Fruit fly (Drosophila melanogaster): ENCODE measurements around the gene Cph.
A peak's percentile ranks its signal among the peaks of the same experiment; 100 is the strongest.

The Cph gene

dm6 chrX:7173802-7174201, 36.3 kb downstream of the Cph start (continued):
- TF ChIP-seq salr (GFP tag; optimal IDR thresholded peaks at IDR 0.05) (no peak), CG8119 (GFP tag; IDR thresholded peaks at IDR 0.05) (peak; percentile 66; the same call in 2 of the 3 replicates), pdm3 (GFP tag; optimal IDR thresholded peaks at IDR 0.05) (peak; percentile 54), CG6854 (GFP tag; optimal IDR thresholded peaks at IDR 0.05) (no peak), Blimp-1 (GFP tag; optimal IDR thresholded peaks at IDR 0.05) (no peak), Smox (GFP tag; optimal IDR thresholded peaks at IDR 0.05) (peak; percentile 37), CG11294 (GFP tag; IDR thresholded peaks at IDR 0.05) (peak; percentile 35; the same call in 1 of the 2 replicates)

DNA sequence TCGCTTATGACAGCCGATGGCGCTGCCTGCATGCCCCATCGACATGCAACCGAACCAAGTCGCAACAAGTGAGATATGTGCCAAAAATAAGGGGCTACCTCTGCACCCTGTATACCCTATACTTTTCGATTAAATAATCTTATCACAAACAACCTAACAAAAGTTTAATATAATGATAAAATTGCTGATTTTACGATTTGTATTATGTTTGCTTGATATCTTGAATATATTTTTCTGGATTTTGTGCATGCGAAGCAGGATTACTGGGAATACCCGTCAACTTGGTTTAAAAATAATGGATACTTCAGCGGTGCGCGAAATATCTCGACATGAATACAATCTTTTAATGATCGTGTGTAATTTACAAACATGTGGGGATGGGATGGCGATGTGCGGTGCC, 36.9 kb downstream of the Cph start:
- TF ChIP-seq CG16779 (tag; optimal IDR thresholded peaks at IDR 0.05) (no peak), CG31627 (GFP tag; optimal IDR thresholded peaks at IDR 0.05) (peak; percentile 51), dsx (GFP tag; optimal IDR thresholded peaks at IDR 0.05; ENCODE audit: poor library complexity, severe bottlenecking) (no peak), ss (GFP tag; optimal IDR thresholded peaks at IDR 0.05) (no peak), Ets21C (GFP tag; optimal IDR thresholded peaks at IDR 0.05) (peak; percentile 14), Sox14 (GFP tag; optimal IDR thresholded peaks at IDR 0.05) (no peak), CG11762 (GFP tag; optimal IDR thresholded peaks at IDR 0.05; ENCODE audit: insufficient read depth) (no peak), CG11294 (GFP tag; IDR thresholded peaks at IDR 0.05) (no peak), Eip75B (GFP tag; optimal IDR thresholded peaks at IDR 0.05) (peak; percentile 2), net (GFP tag; optimal IDR thresholded peaks at IDR 0.05) (peak; percentile 18), Sox15 (GFP tag; optimal IDR thresholded peaks at IDR 0.05) (no peak), achi (GFP tag; optimal IDR thresholded peaks at IDR 0.05) (no peak), spab (GFP tag; optimal IDR thresholded peaks at IDR 0.05) (no peak), Eip93F (GFP tag; optimal IDR thresholded peaks at IDR 0.05) (no peak), salr (GFP tag; optimal IDR thresholded peaks at IDR 0.05) (no peak), Eip78C (GFP tag) (peak; percentile 85), pdm3 (GFP tag; optimal IDR thresholded peaks at IDR 0.05) (peak; percentile 44), topi (GFP tag; optimal IDR thresholded peaks at IDR 0.05) (peak; percentile 49), CG10669 (GFP tag; optimal IDR thresholded peaks at IDR 0.05) (peak; percentile 26), CG6792 (GFP tag; optimal IDR thresholded peaks at IDR 0.05) (peak; percentile 52), CG7368 (GFP tag; optimal IDR thresholded peaks at IDR 0.05) (no peak), CG6854 (GFP tag; optimal IDR thresholded peaks at IDR 0.05) (no peak), CG9139 (GFP tag; optimal IDR thresholded peaks at IDR 0.05) (no peak), fkh (GFP tag; optimal IDR thresholded peaks at IDR 0.05) (no peak), Ets96B (tag; optimal IDR thresholded peaks at IDR 0.05) (peak; percentile 29), CG10631 (GFP tag; optimal IDR thresholded peaks at IDR 0.05) (peak; percentile 12), CG32006 (GFP tag; optimal IDR thresholded peaks at IDR 0.05) (peak; percentile 33), OdsH (GFP tag; optimal IDR thresholded peaks at IDR 0.05) (peak; percentile 12), CG1621 (tag; optimal IDR thresholded peaks at IDR 0.05) (no peak), acj6 (GFP tag; optimal IDR thresholded peaks at IDR 0.05) (peak; percentile 18), CG8632 (GFP tag; optimal IDR thresholded peaks at IDR 0.05) (no peak), esn (GFP tag; optimal IDR thresholded peaks at IDR 0.05) (peak; percentile 53), lz (GFP tag; optimal IDR thresholded peaks at IDR 0.05) (peak; percentile 23), CG4318 (GFP tag; optimal IDR thresholded peaks at IDR 0.05) (no peak), CG6808 (GFP tag; optimal IDR thresholded peaks at IDR 0.05) (no peak), Gug (GFP tag; IDR thresholded peaks at IDR 0.05) (no peak), vri (GFP tag; optimal IDR thresholded peaks at IDR 0.05) (no peak), Hr38 (GFP tag; optimal IDR thresholded peaks at IDR 0.05) (no peak), Smox (GFP tag; optimal IDR thresholded peaks at IDR 0.05) (peak; percentile 47), CG34406 (GFP tag; optimal IDR thresholded peaks at IDR 0.05) (no peak), Blimp-1 (GFP tag; optimal IDR thresholded peaks at IDR 0.05) (no peak), CG8319 (GFP tag; optimal IDR thresholded peaks at IDR 0.05) (no peak), CG8119 (GFP tag; IDR thresholded peaks at IDR 0.05) (no peak), cyc (GFP tag; optimal IDR thresholded peaks at IDR 0.05) (peak; percentile 42), svp (GFP tag) (peak; percentile 74), CG3919 (GFP tag; optimal IDR thresholded peaks at IDR 0.05) (peak; percentile 35), fd85E (GFP tag; optimal IDR thresholded peaks at IDR 0.05) (no peak), CG3032 (tag; optimal IDR thresholded peaks at IDR 0.05) (peak; percentile 9), Hr4 (GFP tag; optimal IDR thresholded peaks at IDR 0.05) (peak; percentile 20)
